Fruit fly (Drosophila melanogaster) whole organism, embryonic: Measurements from ENCODE around the gene CG33298.
A peak's percentile ranks its signal among the peaks of the same experiment; 100 is the strongest.

Experiments used
- Blimp-1 ChIP-seq: fragments of 200-800 bp; sonication (Bioruptor generic); optimal IDR thresholded peaks from 3 replicates; lab custom pipeline; 2018; ENCODE audit warnings: missing biosample characterization, missing genetic modification characterization, mild to moderate bottlenecking, moderate library complexity, missing genetic modification reagents
- CG11504 ChIP-seq: fragments of 200-800 bp; sonication (Bioruptor generic); optimal IDR thresholded peaks from 3 replicates; lab custom pipeline; 2019; ENCODE audit warnings: missing biosample characterization, mild to moderate bottlenecking, missing genetic modification characterization, moderate library complexity
- CG14667 ChIP-seq: fragments of 200-800 bp; sonication (Bioruptor generic); IDR thresholded peaks from 2 replicates; pipeline ENCODE4 v1.3.6; 2022; ENCODE audit warnings: missing biosample characterization, missing genetic modification characterization
- CG1529 ChIP-seq: fragments of 200-800 bp; sonication (Bioruptor generic); optimal IDR thresholded peaks from 3 replicates; lab custom pipeline; 2018; ENCODE audit warnings: missing biosample characterization, missing genetic modification characterization
- CG15601 ChIP-seq: fragments of 200-800 bp; sonication (Bioruptor generic); optimal IDR thresholded peaks from 3 replicates; lab custom pipeline; 2019; ENCODE audit warnings: missing biosample characterization, mild to moderate bottlenecking, missing genetic modification characterization, moderate library complexity
- CG16779 ChIP-seq: fragments of 200-800 bp; sonication (Bioruptor generic); IDR thresholded peaks from 2 replicates; pipeline ENCODE4 v1.3.6; 2022; ENCODE audit warnings: missing biosample characterization, missing genetic modification characterization
- CG17359 ChIP-seq: fragments of 200-800 bp; sonication (Bioruptor generic); optimal IDR thresholded peaks from 3 replicates; lab custom pipeline; 2018; ENCODE audit warnings: missing biosample characterization, mild to moderate bottlenecking, missing genetic modification characterization, moderate library complexity
- CG17829 ChIP-seq: fragments of 200-800 bp; optimal IDR thresholded peaks from 2 replicates; lab custom pipeline; 2019; ENCODE audit warnings: missing biosample characterization, mild to moderate bottlenecking, missing genetic modification characterization, moderate library complexity
- CG2120 ChIP-seq: fragments of 200-800 bp; sonication (Bioruptor generic); optimal IDR thresholded peaks from 3 replicates; lab custom pipeline; 2016; ENCODE audit warnings: missing biosample characterization, missing genetic modification characterization
- CG2129 ChIP-seq: fragments of 200-800 bp; sonication (Bioruptor generic); IDR thresholded peaks from 2 replicates; pipeline ENCODE4 v1.3.6; 2022; ENCODE audit warnings: missing biosample characterization, missing genetic modification characterization; ENCODE audit not compliant: partially characterized antibody
- CG2678 ChIP-seq: fragments of 200-800 bp; sonication (Bioruptor generic); optimal IDR thresholded peaks from 3 replicates; lab custom pipeline; 2019; ENCODE audit warnings: missing biosample characterization, mild to moderate bottlenecking, missing genetic modification characterization, moderate library complexity
- CG31224 ChIP-seq: fragments of 200-800 bp; sonication (Bioruptor generic); IDR thresholded peaks from 2 replicates; pipeline ENCODE4 v1.3.6; 2022; ENCODE audit warnings: missing biosample characterization, missing genetic modification characterization
- CG32772 ChIP-seq: fragments of 200-800 bp; sonication (Bioruptor generic); IDR thresholded peaks from 2 replicates; pipeline ENCODE4 v1.3.6; 2022; ENCODE audit warnings: missing biosample characterization, missing genetic modification characterization
- CG3995 ChIP-seq: fragments of 200-800 bp; sonication (Bioruptor generic); optimal IDR thresholded peaks from 3 replicates; lab custom pipeline; 2016; ENCODE audit warnings: missing biosample characterization, missing genetic modification characterization
- CG4424 ChIP-seq: fragments of 200-800 bp; sonication (Bioruptor generic); optimal IDR thresholded peaks from 3 replicates; lab custom pipeline; 2016; ENCODE audit warnings: missing biosample characterization, missing genetic modification characterization
- CG6854 ChIP-seq: fragments of 200-800 bp; sonication (Bioruptor generic); optimal IDR thresholded peaks from 3 replicates; lab custom pipeline; 2017; ENCODE audit warnings: missing biosample characterization, mild to moderate bottlenecking, missing genetic modification characterization
- CG7839 ChIP-seq: fragments of 200-800 bp; sonication (Bioruptor generic); optimal IDR thresholded peaks from 3 replicates; lab custom pipeline; 2018; ENCODE audit warnings: missing biosample characterization, mild to moderate bottlenecking, missing genetic modification characterization, moderate library complexity
- CG8388 ChIP-seq: fragments of 200-800 bp; sonication (Bioruptor generic); optimal IDR thresholded peaks from 2 replicates; lab custom pipeline; 2019; ENCODE audit warnings: missing biosample characterization, mild to moderate bottlenecking, missing genetic modification characterization, moderate library complexity
- CrebB ChIP-seq: fragments of 200-800 bp; sonication (Bioruptor generic); optimal IDR thresholded peaks from 3 replicates; lab custom pipeline; 2018; ENCODE audit warnings: missing biosample characterization, mild to moderate bottlenecking, missing genetic modification characterization
- Deaf1 ChIP-seq: fragments of 200-800 bp; optimal IDR thresholded peaks from 3 replicates; lab custom pipeline; 2019; ENCODE audit warnings: missing biosample characterization, mild to moderate bottlenecking, missing genetic modification characterization, moderate library complexity
- Dip3 ChIP-seq: fragments of 200-800 bp; sonication (Bioruptor generic); optimal IDR thresholded peaks from 3 replicates; lab custom pipeline; 2016; ENCODE audit warnings: missing biosample characterization, missing genetic modification characterization
- Elba2 ChIP-seq: fragments of 200-800 bp; sonication (Bioruptor generic); optimal IDR thresholded peaks from 3 replicates; lab custom pipeline; 2016; ENCODE audit warnings: missing biosample characterization, missing genetic modification characterization
- HHEX ChIP-seq: fragments of 200-800 bp; sonication (Bioruptor generic); optimal IDR thresholded peaks from 3 replicates; lab custom pipeline; 2017; ENCODE audit warnings: missing biosample characterization, mild to moderate bottlenecking, missing genetic modification characterization, missing genetic modification reagents
- Hand ChIP-seq: fragments of 200-800 bp; sonication (Bioruptor generic); optimal IDR thresholded peaks from 2 replicates; lab custom pipeline; 2017; ENCODE audit warnings: mild to moderate bottlenecking, missing biosample characterization, missing genetic modification reagents, missing genetic modification characterization
- Med ChIP-seq: fragments of 200-800 bp; sonication (Bioruptor generic); peaks from one replicate; lab custom pipeline; 2016; ENCODE audit warnings: missing biosample characterization, missing genetic modification characterization, mild to moderate bottlenecking, inconsistent platforms, moderate library complexity
- Oli ChIP-seq: fragments of 200-800 bp; sonication (Bioruptor generic); optimal IDR thresholded peaks from 2 replicates; lab custom pipeline; 2018; ENCODE audit warnings: missing biosample characterization, mild to moderate bottlenecking, missing genetic modification characterization, moderate library complexity
- PHDP ChIP-seq: fragments of 200-800 bp; sonication (Bioruptor generic); optimal IDR thresholded peaks from 3 replicates; lab custom pipeline; 2018; ENCODE audit warnings: missing biosample characterization, mild to moderate bottlenecking, missing genetic modification characterization, moderate library complexity
- Six4 ChIP-seq: fragments of 200-800 bp; sonication (Bioruptor generic); optimal IDR thresholded peaks from 2 replicates; lab custom pipeline; 2016; ENCODE audit warnings: missing biosample characterization, missing genetic modification characterization
- Xrp1 ChIP-seq: fragments of 200-800 bp; sonication (Bioruptor generic); IDR thresholded peaks from 2 replicates; pipeline ENCODE4 v1.3.6; 2022; ENCODE audit warnings: missing biosample characterization, missing genetic modification characterization
- ase ChIP-seq: fragments of 200-800 bp; sonication (Bioruptor generic); IDR thresholded peaks from 3 replicates; pipeline ENCODE4 v1.3.6; 2022; ENCODE audit warnings: missing biosample characterization, missing genetic modification characterization
- ato ChIP-seq: fragments of 200-800 bp; sonication (Bioruptor generic); IDR thresholded peaks from 2 replicates; pipeline ENCODE4 v1.3.6; 2022; ENCODE audit warnings: missing biosample characterization, missing genetic modification characterization; ENCODE audit not compliant: partially characterized antibody
- az2 ChIP-seq: fragments of 200-800 bp; sonication (Bioruptor generic); optimal IDR thresholded peaks from 3 replicates; lab custom pipeline; 2016; ENCODE audit warnings: missing biosample characterization, missing genetic modification characterization
- cas ChIP-seq: fragments of 200-800 bp; sonication (Bioruptor generic); IDR thresholded peaks from 2 replicates; pipeline ENCODE4 v1.3.6; 2022; ENCODE audit warnings: missing biosample characterization, missing genetic modification characterization
- ci ChIP-seq: fragments of 200-800 bp; sonication (Bioruptor generic); IDR thresholded peaks from 3 replicates; pipeline ENCODE4 v1.3.6; 2022; ENCODE audit warnings: missing biosample characterization, missing genetic modification characterization
- danr ChIP-seq: fragments of 200-800 bp; sonication (Bioruptor generic); IDR thresholded peaks from 2 replicates; pipeline ENCODE4 v1.3.6; 2022; ENCODE audit warnings: missing biosample characterization, missing genetic modification characterization
- jing ChIP-seq: fragments of 200-800 bp; sonication (Bioruptor generic); optimal IDR thresholded peaks from 2 replicates; lab custom pipeline; 2018; ENCODE audit warnings: missing biosample characterization, mild to moderate bottlenecking, missing genetic modification characterization
- kni ChIP-seq: fragments of 200-800 bp; sonication (Bioruptor generic); optimal IDR thresholded peaks from 3 replicates; lab custom pipeline; 2017; ENCODE audit warnings: mild to moderate bottlenecking, missing biosample characterization, missing genetic modification reagents, missing genetic modification characterization
- lab ChIP-seq: fragments of 200-800 bp; sonication (Bioruptor generic); optimal IDR thresholded peaks from 3 replicates; lab custom pipeline; 2017; ENCODE audit warnings: missing biosample characterization, missing genetic modification characterization, mild to moderate bottlenecking, moderate library complexity, missing genetic modification reagents
- onecut ChIP-seq: fragments of 200-800 bp; sonication (Bioruptor generic); IDR thresholded peaks from 2 replicates; pipeline ENCODE4 v1.3.6; 2022; ENCODE audit warnings: missing biosample characterization, missing genetic modification characterization
- rib ChIP-seq: fragments of 200-800 bp; sonication (Bioruptor generic); IDR thresholded peaks from 2 replicates; pipeline ENCODE4 v1.3.6; 2022; ENCODE audit warnings: missing biosample characterization, missing genetic modification characterization
- row ChIP-seq: fragments of 200-800 bp; sonication (Bioruptor generic); IDR thresholded peaks from 3 replicates; pipeline ENCODE4 v1.3.6; 2022; ENCODE audit warnings: missing biosample characterization, missing genetic modification characterization
- sens ChIP-seq: fragments of 200-800 bp; sonication (Bioruptor generic); peaks from one replicate; lab custom pipeline; 2016; ENCODE audit warnings: missing biosample characterization, missing genetic modification characterization
- unpg ChIP-seq: fragments of 200-800 bp; sonication (Bioruptor generic); optimal IDR thresholded peaks from 3 replicates; lab custom pipeline; 2018; ENCODE audit warnings: missing biosample characterization, mild to moderate bottlenecking, missing genetic modification characterization, moderate library complexity
- z ChIP-seq: fragments of 200-800 bp; sonication (Bioruptor generic); IDR thresholded peaks from 3 replicates; pipeline ENCODE4 v1.3.6; 2022; ENCODE audit warnings: missing biosample characterization, missing genetic modification characterization

Gene CG33298

dm6 chr2L:9505372-9506103 is 10.3 kb downstream of the CG33298 start (continued):
- TF ChIP-seq CG31224 (peak; percentile 76), CG4424 (GFP tag; lab: Kevin White, UChicago) (peak; percentile 38), PHDP (tag; lab: Kevin White, UChicago) (peak; percentile 11), CG2129 (GFP tag; lab: Robert Waterston, UW) (no peak), CG11504 (tag; lab: Kevin White, UChicago) (peak; percentile 37), Deaf1 (tag; lab: Kevin White, UChicago) (no peak), CG8388 (GFP tag; lab: Kevin White, UChicago) (peak; percentile 45), CG2120 (no peak), ase (0 out of 3 replicates have a peak, but pooled peaks have one; percentile 10), kni (peak; percentile 51), Six4 (GFP tag; lab: Kevin White, UChicago) (peak; percentile 22), danr (no peak), CG2678 (peak; percentile 30), CrebB (tag; lab: Kevin White, UChicago) (no peak), ci (GFP tag; lab: Robert Waterston, UW) (peak; percentile 39; the same call in 1 of the 3 replicates), Dip3 (GFP tag; lab: Kevin White, UChicago) (no peak), row (GFP tag; lab: Robert Waterston, UW) (no peak), sens (GFP tag; lab: Kevin White, UChicago) (peak; percentile 57), az2 (GFP tag; lab: Kevin White, UChicago) (peak; percentile 25), ato (GFP tag; lab: Robert Waterston, UW) (no peak), Oli (tag; lab: Kevin White, UChicago) (peak; percentile 29), z (GFP tag; lab: Robert Waterston, UW) (no peak), HHEX (peak; percentile 26), CG6854 (GFP tag; lab: Kevin White, UChicago) (no peak), rib (no peak), CG7839 (tag; lab: Kevin White, UChicago) (peak; percentile 25), Med (GFP tag; lab: Kevin White, UChicago) (peak; percentile 42), CG15601 (peak; percentile 22), Blimp-1 (peak; percentile 62), Elba2 (GFP tag; lab: Kevin White, UChicago) (no peak), Xrp1 (GFP tag; lab: Robert Waterston, UW) (peak; percentile 35; the same call in 1 of the 2 replicates), cas (GFP tag; lab: Robert Waterston, UW) (no peak), CG1529 (GFP tag; lab: Kevin White, UChicago) (no peak), lab (GFP tag; lab: Kevin White, UChicago) (peak; percentile 30), CG3995 (GFP tag; lab: Kevin White, UChicago) (no peak), CG16779 (GFP tag; lab: Robert Waterston, UW) (no peak), CG14667 (no peak), Hand (GFP tag; lab: Kevin White, UChicago) (no peak), CG17359 (tag; lab: Kevin White, UChicago) (peak; percentile 48), CG17829 (tag; lab: Kevin White, UChicago) (peak; percentile 10), jing (GFP tag; lab: Kevin White, UChicago) (no peak), onecut (GFP tag; lab: Robert Waterston, UW) (peak; percentile 93), unpg (GFP tag; lab: Kevin White, UChicago) (peak; percentile 12), CG32772 (GFP tag; lab: Robert Waterston, UW) (no peak)
